Fruit fly (Drosophila melanogaster) whole organism, wandering third instar larva: ENCODE measurements around the gene Nplp3.

Experiments
- Dfd ChIP-seq: fragments of >200 bp; optimal IDR thresholded peaks from 2 replicates; lab custom pipeline; 2017; ENCODE audit warnings: missing biosample characterization, missing genetic modification characterization
- GATAd ChIP-seq: sonication (Bioruptor generic); optimal IDR thresholded peaks from 2 replicates; lab custom pipeline; 2016; ENCODE audit warnings: missing biosample characterization, missing genetic modification characterization
- Vsx2 ChIP-seq: fragments of 200-300, 225-300 bp; sonication (Bioruptor generic); optimal IDR thresholded peaks from 2 replicates; lab custom pipeline; 2018; ENCODE audit warnings: missing biosample characterization, missing genetic modification characterization; ENCODE audit not compliant: partially characterized antibody
- dsf ChIP-seq: sonication (Bioruptor generic); optimal IDR thresholded peaks from 2 replicates; lab custom pipeline; 2016; ENCODE audit warnings: missing biosample characterization, missing genetic modification characterization, borderline replicate concordance
- ey ChIP-seq: fragments of 200-800 bp; sonication (Bioruptor generic); optimal IDR thresholded peaks from 2 replicates; lab custom pipeline; 2016; ENCODE audit warnings: missing biosample characterization, missing genetic modification characterization
- rgr ChIP-seq: fragments of 200-800 bp; sonication (Bioruptor generic); optimal IDR thresholded peaks from 3 replicates; lab custom pipeline; 2016; ENCODE audit warnings: missing biosample characterization, mild to moderate bottlenecking, missing genetic modification characterization

DNA sequence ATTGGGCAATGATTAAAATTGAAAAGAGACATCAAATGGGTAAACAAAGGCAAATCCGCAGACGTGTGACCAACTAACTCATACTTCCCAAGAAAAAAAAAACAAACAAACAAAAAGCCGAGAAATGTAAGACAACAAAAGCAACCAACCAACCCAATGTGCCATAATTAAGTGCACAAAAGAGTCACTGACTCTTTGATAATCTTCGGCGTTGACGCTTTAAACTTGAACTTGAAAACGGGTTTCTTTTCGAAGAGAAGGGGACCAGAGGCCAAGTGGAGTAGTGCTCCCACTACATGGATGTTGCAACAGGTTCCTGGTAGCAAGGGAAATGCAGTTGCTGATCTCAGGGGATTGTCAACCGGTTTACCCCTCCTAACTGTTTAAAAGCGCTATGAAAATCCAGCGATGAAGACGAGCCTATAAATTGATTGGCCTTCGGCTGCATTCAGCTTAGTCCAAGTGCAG is 37.8 kb upstream of the Nplp3 start, which contains the start of gene CG13064:
- TF ChIP-seq Dfd: no peak
- no peak for TF ChIP-seq ey (GFP tag; lab: Kevin White, UChicago)
- no peak for TF ChIP-seq rgr (GFP tag; lab: Kevin White, UChicago)
- no peak for TF ChIP-seq GATAd (GFP tag; lab: Kevin White, UChicago)
- peak; percentile 70 for TF ChIP-seq Vsx2
- TF ChIP-seq dsf (GFP tag; lab: Kevin White, UChicago): no peak
